Fruit fly (Drosophila melanogaster) whole organism, prepupa: ENCODE results near the gene CG11498.

Experiments
- Blimp-1 ChIP-seq: fragments of 200-800 bp; sonication (Bioruptor generic); optimal IDR thresholded peaks from 3 replicates; lab custom pipeline; 2017; ENCODE audit warnings: missing biosample characterization, missing genetic modification characterization, mild to moderate bottlenecking, moderate library complexity, missing genetic modification reagents
- CG10631 ChIP-seq: fragments of 200-800 bp; sonication (Bioruptor generic); optimal IDR thresholded peaks from 2 replicates; lab custom pipeline; 2016; ENCODE audit warnings: missing biosample characterization, missing genetic modification characterization
- CG11294 ChIP-seq: fragments of 200-800 bp; sonication (Bioruptor generic); IDR thresholded peaks from 2 replicates; pipeline ENCODE4 v1.3.6; 2022; ENCODE audit warnings: missing biosample characterization, missing genetic modification characterization
- CG11762 ChIP-seq: fragments of 200-800 bp; sonication (Bioruptor generic); optimal IDR thresholded peaks from 3 replicates; lab custom pipeline; 2016; ENCODE audit warnings: missing biosample characterization, missing genetic modification characterization; ENCODE audit not compliant: insufficient read depth
- CG15336 ChIP-seq: fragments of 200-800 bp; sonication (Bioruptor generic); IDR thresholded peaks from 2 replicates; pipeline ENCODE4 v1.3.6; 2022; ENCODE audit warnings: missing biosample characterization, missing genetic modification characterization
- CG1621 ChIP-seq: fragments of 200-800 bp; sonication (Bioruptor generic); optimal IDR thresholded peaks from 3 replicates; lab custom pipeline; 2018; ENCODE audit warnings: missing biosample characterization, mild to moderate bottlenecking, missing genetic modification characterization
- CG16779 ChIP-seq: fragments of 200-800 bp; sonication (Bioruptor generic); optimal IDR thresholded peaks from 3 replicates; lab custom pipeline; 2017; ENCODE audit warnings: missing biosample characterization, mild to moderate bottlenecking, missing genetic modification characterization
- CG3032 ChIP-seq: fragments of 200-800 bp; optimal IDR thresholded peaks from 2 replicates; lab custom pipeline; 2019; ENCODE audit warnings: missing biosample characterization, mild to moderate bottlenecking, missing genetic modification characterization, moderate library complexity
- CG31627 ChIP-seq: fragments of 200-800 bp; sonication (Bioruptor generic); optimal IDR thresholded peaks from 3 replicates; lab custom pipeline; 2016; ENCODE audit warnings: missing biosample characterization, missing genetic modification characterization
- CG32006 ChIP-seq: fragments of 200-800 bp; sonication (Bioruptor generic); optimal IDR thresholded peaks from 3 replicates; lab custom pipeline; 2017; ENCODE audit warnings: missing biosample characterization, mild to moderate bottlenecking, missing genetic modification characterization
- CG34406 ChIP-seq: fragments of 200-800 bp; sonication (Bioruptor generic); optimal IDR thresholded peaks from 3 replicates; lab custom pipeline; 2016; ENCODE audit warnings: missing biosample characterization, missing genetic modification characterization
- CG3919 ChIP-seq: fragments of 200-800 bp; sonication (Bioruptor generic); optimal IDR thresholded peaks from 3 replicates; lab custom pipeline; 2016; ENCODE audit warnings: missing biosample characterization, missing genetic modification characterization
- CG4318 ChIP-seq: fragments of 200-800 bp; sonication (Bioruptor generic); optimal IDR thresholded peaks from 3 replicates; lab custom pipeline; 2017; ENCODE audit warnings: missing biosample characterization, mild to moderate bottlenecking, missing genetic modification characterization
- CG6163 ChIP-seq: fragments of 200-800 bp; sonication (Bioruptor generic); IDR thresholded peaks from 3 replicates; pipeline ENCODE4 v1.3.6; 2022; ENCODE audit warnings: missing biosample characterization, missing genetic modification characterization
- CG6276 ChIP-seq: fragments of 200-800 bp; sonication (Bioruptor generic); optimal IDR thresholded peaks from 2 replicates; lab custom pipeline; 2017; ENCODE audit warnings: missing biosample characterization, mild to moderate bottlenecking, missing genetic modification characterization
- CG6792 ChIP-seq: fragments of 200-800 bp; sonication (Bioruptor generic); optimal IDR thresholded peaks from 3 replicates; lab custom pipeline; 2016; ENCODE audit warnings: missing biosample characterization, missing genetic modification characterization
- CG6808 ChIP-seq: fragments of 200-800 bp; sonication (Bioruptor generic); optimal IDR thresholded peaks from 3 replicates; lab custom pipeline; 2017; ENCODE audit warnings: missing biosample characterization, missing genetic modification characterization, mild to moderate bottlenecking, moderate library complexity, missing genetic modification reagents
- CG6854 ChIP-seq: fragments of 200-800 bp; sonication (Bioruptor generic); optimal IDR thresholded peaks from 2 replicates; lab custom pipeline; 2017; ENCODE audit warnings: missing biosample characterization, mild to moderate bottlenecking, missing genetic modification characterization
- CG7368 ChIP-seq: fragments of 200-800 bp; sonication (Bioruptor generic); optimal IDR thresholded peaks from 3 replicates; lab custom pipeline; 2016; ENCODE audit warnings: missing biosample characterization, missing genetic modification characterization
- CG8119 ChIP-seq: fragments of 200-800 bp; sonication (Bioruptor generic); IDR thresholded peaks from 3 replicates; pipeline ENCODE4 v1.3.6; 2022; ENCODE audit warnings: missing biosample characterization, missing genetic modification characterization
- CG8319 ChIP-seq: fragments of 200-800 bp; sonication (Bioruptor generic); optimal IDR thresholded peaks from 3 replicates; lab custom pipeline; 2016; ENCODE audit warnings: missing biosample characterization, missing genetic modification characterization
- CG8632 ChIP-seq: fragments of 200-800 bp; sonication (Bioruptor generic); optimal IDR thresholded peaks from 3 replicates; lab custom pipeline; 2016; ENCODE audit warnings: missing biosample characterization, missing genetic modification characterization
- CG9139 ChIP-seq: fragments of 200-800 bp; sonication (Bioruptor generic); optimal IDR thresholded peaks from 3 replicates; lab custom pipeline; 2017; ENCODE audit warnings: missing biosample characterization, mild to moderate bottlenecking, missing genetic modification characterization
- Eip75B ChIP-seq: fragments of 200-800 bp; sonication (Bioruptor generic); optimal IDR thresholded peaks from 3 replicates; lab custom pipeline; 2016; ENCODE audit warnings: missing biosample characterization, missing genetic modification characterization
- Eip78C ChIP-seq: fragments of 200-800 bp; sonication (Bioruptor generic); peaks from one replicate; lab custom pipeline; 2016; ENCODE audit warnings: missing biosample characterization, missing genetic modification characterization
- Eip93F ChIP-seq: fragments of 200-800 bp; sonication (Bioruptor generic); optimal IDR thresholded peaks from 2 replicates; lab custom pipeline; 2016; ENCODE audit warnings: missing biosample characterization, mild to moderate bottlenecking, missing genetic modification characterization
- Ets21C ChIP-seq: fragments of 200-800 bp; sonication (Bioruptor generic); optimal IDR thresholded peaks from 3 replicates; lab custom pipeline; 2016; ENCODE audit warnings: missing biosample characterization, missing genetic modification characterization
- Ets96B ChIP-seq: fragments of 200-800 bp; optimal IDR thresholded peaks from 2 replicates; lab custom pipeline; 2019; ENCODE audit warnings: missing biosample characterization, mild to moderate bottlenecking, missing genetic modification characterization, moderate library complexity
- Hr38 ChIP-seq: sonication (Bioruptor generic); optimal IDR thresholded peaks from 2 replicates; lab custom pipeline; 2016; ENCODE audit warnings: missing biosample characterization, missing genetic modification characterization
- Hr39 ChIP-seq: fragments of 200-800 bp; sonication (Bioruptor generic); optimal IDR thresholded peaks from 2 replicates; lab custom pipeline; 2016; ENCODE audit warnings: missing biosample characterization, missing genetic modification characterization
- Hr4 ChIP-seq: fragments of 200-800 bp; sonication (Bioruptor generic); optimal IDR thresholded peaks from 3 replicates; lab custom pipeline; 2016; ENCODE audit warnings: missing biosample characterization, missing genetic modification characterization
- Lpt ChIP-seq: fragments of 200-800 bp; sonication (Bioruptor generic); optimal IDR thresholded peaks from 3 replicates; lab custom pipeline; 2016; ENCODE audit warnings: missing biosample characterization, missing genetic modification characterization
- Met ChIP-seq: fragments of 200-800 bp; sonication (Bioruptor generic); optimal IDR thresholded peaks from 3 replicates; lab custom pipeline; 2016; ENCODE audit warnings: missing biosample characterization, missing genetic modification characterization
- Sox14 ChIP-seq: fragments of 200-800 bp; sonication (Bioruptor generic); optimal IDR thresholded peaks from 3 replicates; lab custom pipeline; 2016; ENCODE audit warnings: missing biosample characterization, missing genetic modification characterization
- Sox15 ChIP-seq: fragments of 200-800 bp; sonication (Bioruptor generic); optimal IDR thresholded peaks from 3 replicates; lab custom pipeline; 2016; ENCODE audit warnings: missing biosample characterization, missing genetic modification characterization
- achi ChIP-seq: fragments of 200-800 bp; sonication (Bioruptor generic); optimal IDR thresholded peaks from 3 replicates; lab custom pipeline; 2016; ENCODE audit warnings: missing biosample characterization, missing genetic modification characterization
- acj6 ChIP-seq: fragments of 200-800 bp; sonication (Bioruptor generic); optimal IDR thresholded peaks from 3 replicates; lab custom pipeline; 2016; ENCODE audit warnings: missing biosample characterization, missing genetic modification characterization
- cyc ChIP-seq: fragments of 200-800 bp; sonication (Bioruptor generic); optimal IDR thresholded peaks from 3 replicates; lab custom pipeline; 2016; ENCODE audit warnings: missing biosample characterization, missing genetic modification characterization
- dsx ChIP-seq: fragments of 200-800 bp; optimal IDR thresholded peaks from 3 replicates; lab custom pipeline; 2019; ENCODE audit warnings: missing biosample characterization, mild to moderate bottlenecking, missing genetic modification characterization, moderate library complexity; ENCODE audit not compliant: poor library complexity, severe bottlenecking
- eg ChIP-seq: fragments of 200-800 bp; sonication (Bioruptor generic); IDR thresholded peaks from 3 replicates; pipeline ENCODE4 v1.3.6; 2022; ENCODE audit warnings: missing biosample characterization, missing genetic modification characterization
- esn ChIP-seq: fragments of 200-800 bp; sonication (Bioruptor generic); optimal IDR thresholded peaks from 2 replicates; lab custom pipeline; 2016; ENCODE audit warnings: missing biosample characterization, mild to moderate bottlenecking, missing genetic modification characterization, moderate library complexity
- fkh ChIP-seq: fragments of 200-800 bp; sonication (Bioruptor generic); optimal IDR thresholded peaks from 3 replicates; lab custom pipeline; 2017; ENCODE audit warnings: missing biosample characterization, mild to moderate bottlenecking, missing genetic modification characterization, moderate library complexity
- lz ChIP-seq: fragments of 200-800 bp; sonication (Bioruptor generic); optimal IDR thresholded peaks from 3 replicates; lab custom pipeline; 2016; ENCODE audit warnings: missing biosample characterization, missing genetic modification characterization
- net ChIP-seq: fragments of 200-800 bp; sonication (Bioruptor generic); optimal IDR thresholded peaks from 3 replicates; lab custom pipeline; 2016; ENCODE audit warnings: missing biosample characterization, missing genetic modification characterization
- pdm3 ChIP-seq: fragments of 200-800 bp; sonication (Bioruptor generic); optimal IDR thresholded peaks from 3 replicates; lab custom pipeline; 2016; ENCODE audit warnings: missing biosample characterization, missing genetic modification characterization
- salr ChIP-seq, 2 experiments: fragments of 200-800 bp; sonication (Bioruptor generic); optimal IDR thresholded peaks; 3 replicates each; lab custom pipeline; 2016 to 2018; ENCODE audit warnings: missing biosample characterization in 2 of 2, missing genetic modification characterization in 2 of 2, mild to moderate bottlenecking in 1 of 2
- spab ChIP-seq: fragments of 200-800 bp; sonication (Bioruptor generic); optimal IDR thresholded peaks from 2 replicates; lab custom pipeline; 2017; ENCODE audit warnings: missing biosample characterization, mild to moderate bottlenecking, missing genetic modification characterization, missing genetic modification reagents
- ss ChIP-seq, 2 experiments: fragments of 200-800 bp; sonication (Bioruptor generic); optimal IDR thresholded peaks; 2 replicates in 1 of 2; 3 replicates in 1 of 2; lab custom pipeline; 2017 to 2018; ENCODE audit warnings: mild to moderate bottlenecking in 2 of 2, missing biosample characterization in 2 of 2, missing genetic modification characterization in 2 of 2, moderate library complexity in 1 of 2
- topi ChIP-seq: fragments of 200-800 bp; sonication (Bioruptor generic); optimal IDR thresholded peaks from 3 replicates; lab custom pipeline; 2016; ENCODE audit warnings: missing biosample characterization, missing genetic modification characterization
- vri ChIP-seq: fragments of 200-800 bp; sonication (Bioruptor generic); optimal IDR thresholded peaks from 3 replicates; lab custom pipeline; 2016; ENCODE audit warnings: missing biosample characterization, mild to moderate bottlenecking, missing genetic modification characterization

The CG11498 gene

dm6 chr3R:30134063-30135047 is 25.9 kb downstream of the CG11498 start, which contains the start of gene Tpi:
Tpi (minus strand) TSS chr3R:30134599.
- TF ChIP-seq Sox14 (GFP tag; lab: Kevin White, UChicago): peak; percentile 69
- peak; percentile 27 for TF ChIP-seq Eip75B (GFP tag; lab: Kevin White, UChicago)
- no peak for TF ChIP-seq CG3919 (GFP tag; lab: Kevin White, UChicago)
- no peak for TF ChIP-seq CG6276 (GFP tag; lab: Kevin White, UChicago)
- peak; percentile 53 for TF ChIP-seq vri (GFP tag; lab: Kevin White, UChicago)
- TF ChIP-seq dsx (GFP tag; lab: Kevin White, UChicago): no peak
- no peak for TF ChIP-seq CG4318 (GFP tag; lab: Kevin White, UChicago)
- TF ChIP-seq Lpt (GFP tag; lab: Kevin White, UChicago): no peak
- TF ChIP-seq CG15336 (GFP tag; lab: Robert Waterston, UW): peak; percentile 81
- no peak for TF ChIP-seq ss (GFP tag; optimal IDR thresholded peaks at IDR 0.05; lab: Kevin White, UChicago)
- TF ChIP-seq Sox15 (GFP tag; lab: Kevin White, UChicago): peak; percentile 27
- no peak for TF ChIP-seq Hr38 (GFP tag; lab: Kevin White, UChicago)
- peak; percentile 59 for TF ChIP-seq CG31627 (GFP tag; lab: Kevin White, UChicago)
- no peak for TF ChIP-seq CG9139 (GFP tag; lab: Kevin White, UChicago)
- peak; percentile 34 for TF ChIP-seq CG8632 (GFP tag; lab: Kevin White, UChicago)
- TF ChIP-seq CG11294 (GFP tag; lab: Robert Waterston, UW): no peak
- TF ChIP-seq spab (GFP tag; lab: Kevin White, UChicago): no peak
- TF ChIP-seq lz (GFP tag; lab: Kevin White, UChicago): peak; percentile 65
- TF ChIP-seq esn: peak; percentile 70
- TF ChIP-seq CG6792 (GFP tag; lab: Kevin White, UChicago): peak; percentile 50
- TF ChIP-seq CG6808 (GFP tag; lab: Kevin White, UChicago): no peak
- no peak for TF ChIP-seq Eip93F (GFP tag; lab: Kevin White, UChicago)
- peak; percentile 78 for TF ChIP-seq pdm3 (GFP tag; lab: Kevin White, UChicago)
- TF ChIP-seq Ets96B: no peak
- peak; percentile 54 for TF ChIP-seq Ets21C (GFP tag; lab: Kevin White, UChicago)
- TF ChIP-seq Eip78C (GFP tag; lab: Kevin White, UChicago): peak; percentile 38
- peak; percentile 66 for TF ChIP-seq CG6163 (GFP tag; lab: Robert Waterston, UW)
- peak; percentile 69 for TF ChIP-seq Hr39 (GFP tag; lab: Kevin White, UChicago)
- TF ChIP-seq CG6854 (GFP tag; lab: Kevin White, UChicago): no peak
- TF ChIP-seq Hr4: peak; percentile 86
- peak; percentile 72 for TF ChIP-seq CG1621 (tag; lab: Kevin White, UChicago)
- peak; percentile 62 for TF ChIP-seq CG10631 (GFP tag; lab: Kevin White, UChicago)
- peak; percentile 43 for TF ChIP-seq topi (GFP tag; lab: Kevin White, UChicago)
- TF ChIP-seq salr (GFP tag; optimal IDR thresholded peaks at IDR 0.05; lab: Kevin White, UChicago): no peak
- TF ChIP-seq CG11762 (GFP tag; lab: Kevin White, UChicago): no peak
- TF ChIP-seq acj6 (GFP tag; lab: Kevin White, UChicago): peak; percentile 69
- TF ChIP-seq CG7368: peak; percentile 16
- peak; percentile 1 for TF ChIP-seq CG16779 (tag; lab: Kevin White, UChicago)
- no peak for TF ChIP-seq Blimp-1 (GFP tag; lab: Kevin White, UChicago)
- no peak for TF ChIP-seq cyc
- no peak for TF ChIP-seq achi
- TF ChIP-seq net (GFP tag; lab: Kevin White, UChicago): peak; percentile 70
- TF ChIP-seq CG3032 (tag; lab: Kevin White, UChicago): no peak
- TF ChIP-seq eg (GFP tag; lab: Robert Waterston, UW): peak; percentile 72
- TF ChIP-seq fkh (GFP tag; lab: Kevin White, UChicago): no peak
- TF ChIP-seq CG32006 (GFP tag; lab: Kevin White, UChicago): peak; percentile 73
- peak; percentile 55 for TF ChIP-seq CG34406 (GFP tag; lab: Kevin White, UChicago)
- TF ChIP-seq CG8319 (GFP tag; lab: Kevin White, UChicago): peak; percentile 19
- peak; percentile 47 for TF ChIP-seq Met (GFP tag; lab: Kevin White, UChicago)
- peak; percentile 63 for TF ChIP-seq CG8119
